Worm (Caenorhabditis elegans) whole organism, mixed stage, embryonic: ENCODE results near the gene F54F7.14.

Experiments used
- M03D4.4 ChIP-seq: sonication (generic microtip); optimal IDR thresholded peaks from 2 replicates; lab custom pipeline; 2017; ENCODE audit warnings: mild to moderate bottlenecking, missing genetic modification characterization, missing compliant biosample characterization
- bed-3 ChIP-seq: fragments of 200-800 bp; sonication (Bioruptor generic); optimal IDR thresholded peaks from 3 replicates; lab custom pipeline; 2018; ENCODE audit warnings: mild to moderate bottlenecking, missing genetic modification characterization, moderate library complexity, missing compliant biosample characterization
- blmp-1 ChIP-seq: fragments of 150-350 bp; optimal IDR thresholded peaks from 2 replicates; lab custom pipeline; 2014; ENCODE audit warnings: missing biosample characterization, missing genetic modification characterization
- ceh-39 ChIP-seq: fragments of 150-350 bp; optimal IDR thresholded peaks from 2 replicates; lab custom pipeline; 2014; ENCODE audit warnings: missing biosample characterization, missing genetic modification characterization
- ceh-43 ChIP-seq: fragments of 200-800 bp; sonication (Bioruptor generic); optimal IDR thresholded peaks from 2 replicates; lab custom pipeline; 2018; ENCODE audit warnings: mild to moderate bottlenecking, missing genetic modification characterization, moderate library complexity, missing compliant biosample characterization
- ceh-83 ChIP-seq: fragments of 200-800 bp; sonication (Bioruptor generic); optimal IDR thresholded peaks from 2 replicates; lab custom pipeline; 2018; ENCODE audit warnings: mild to moderate bottlenecking, missing genetic modification characterization, missing compliant biosample characterization
- cnd-1 ChIP-seq: fragments of 200-800 bp; sonication (Bioruptor generic); optimal IDR thresholded peaks from 2 replicates; lab custom pipeline; 2018; ENCODE audit warnings: mild to moderate bottlenecking, missing genetic modification characterization, missing compliant biosample characterization
- drap-1 ChIP-seq: fragments of 200-800 bp; sonication (Bioruptor generic); optimal IDR thresholded peaks from 3 replicates; lab custom pipeline; 2018; ENCODE audit warnings: mild to moderate bottlenecking, missing genetic modification characterization, missing compliant biosample characterization
- elt-1 ChIP-seq: sonication (generic microtip); optimal IDR thresholded peaks from 2 replicates; lab custom pipeline; 2017; ENCODE audit warnings: missing genetic modification characterization, mild to moderate bottlenecking, missing compliant biosample characterization, antibody characterized with exemption, moderate library complexity, borderline replicate concordance; ENCODE audit not compliant: insufficient read depth
- flh-1 ChIP-seq: fragments of 200-800 bp; sonication (Bioruptor generic); optimal IDR thresholded peaks from 2 replicates; lab custom pipeline; 2018; ENCODE audit warnings: mild to moderate bottlenecking, missing genetic modification characterization, moderate library complexity, missing compliant biosample characterization
- ham-2 ChIP-seq: fragments of 200-800 bp; sonication (Bioruptor generic); optimal IDR thresholded peaks from 2 replicates; lab custom pipeline; 2018; ENCODE audit warnings: mild to moderate bottlenecking, missing genetic modification characterization, missing compliant biosample characterization
- hlh-1 ChIP-seq: fragments of 150-350 bp; optimal IDR thresholded peaks from 2 replicates; lab custom pipeline; 2014; ENCODE audit warnings: missing biosample characterization, missing genetic modification reagents, missing genetic modification characterization
- lin-13 ChIP-seq: fragments of 150-350 bp; optimal IDR thresholded peaks from 2 replicates; lab custom pipeline; 2014; ENCODE audit warnings: missing biosample characterization, missing genetic modification characterization
- lin-32 ChIP-seq: fragments of 200-800 bp; sonication (Bioruptor generic); optimal IDR thresholded peaks from 2 replicates; lab custom pipeline; 2018; ENCODE audit warnings: mild to moderate bottlenecking, missing genetic modification characterization, missing compliant biosample characterization
- lsy-2 ChIP-seq: fragments of 150-350 bp; optimal IDR thresholded peaks from 2 replicates; lab custom pipeline; 2014; ENCODE audit warnings: missing biosample characterization, missing genetic modification characterization
- mab-5 ChIP-seq: fragments of 150-350 bp; optimal IDR thresholded peaks from 2 replicates; lab custom pipeline; 2014; ENCODE audit warnings: missing biosample characterization, missing genetic modification characterization
- mep-1 ChIP-seq: fragments of 150-350 bp; optimal IDR thresholded peaks from 2 replicates; lab custom pipeline; 2017; ENCODE audit warnings: missing biosample characterization, missing genetic modification reagents, missing genetic modification characterization, inconsistent platforms
- mls-2 ChIP-seq: sonication (generic microtip); optimal IDR thresholded peaks from 2 replicates; lab custom pipeline; 2016; ENCODE audit warnings: mild to moderate bottlenecking, missing genetic modification characterization, moderate library complexity, missing compliant biosample characterization
- nhr-12 ChIP-seq: fragments of 150-350 bp; optimal IDR thresholded peaks from 2 replicates; lab custom pipeline; 2014; ENCODE audit warnings: missing biosample characterization, missing genetic modification characterization
- nhr-2 ChIP-seq: fragments of 150-350 bp; optimal IDR thresholded peaks from 2 replicates; lab custom pipeline; 2014; ENCODE audit warnings: missing biosample characterization, missing genetic modification characterization
- nhr-237 ChIP-seq: fragments of 150-350 bp; optimal IDR thresholded peaks from 2 replicates; lab custom pipeline; 2014; ENCODE audit warnings: missing biosample characterization, missing genetic modification characterization
- nhr-28 ChIP-seq: fragments of 150-350 bp; optimal IDR thresholded peaks from 2 replicates; lab custom pipeline; 2014; ENCODE audit warnings: missing biosample characterization, missing genetic modification characterization
- nhr-76 ChIP-seq: sonication (generic microtip); optimal IDR thresholded peaks from 2 replicates; lab custom pipeline; 2017; ENCODE audit warnings: missing biosample characterization, missing genetic modification characterization
- pha-4 ChIP-seq: fragments of 150-350 bp; optimal IDR thresholded peaks from 2 replicates; lab custom pipeline; 2018; ENCODE audit warnings: missing biosample characterization, missing genetic modification reagents, missing genetic modification characterization
- sem-2 ChIP-seq: fragments of 200-800 bp; sonication (Bioruptor generic); optimal IDR thresholded peaks from 2 replicates; lab custom pipeline; 2018; ENCODE audit warnings: mild to moderate bottlenecking, missing genetic modification characterization, missing compliant biosample characterization
- snpc-4 ChIP-seq: fragments of 150-350 bp; optimal IDR thresholded peaks from 2 replicates; lab custom pipeline; 2014; ENCODE audit warnings: missing biosample characterization, missing genetic modification characterization
- sptf-1 ChIP-seq: sonication (generic microtip); optimal IDR thresholded peaks from 2 replicates; lab custom pipeline; 2017; ENCODE audit warnings: mild to moderate bottlenecking, missing genetic modification characterization, moderate library complexity, missing compliant biosample characterization
- tbx-8 ChIP-seq: fragments of 200-800 bp; sonication (Bioruptor generic); optimal IDR thresholded peaks from 2 replicates; lab custom pipeline; 2018; ENCODE audit warnings: mild to moderate bottlenecking, missing genetic modification characterization, moderate library complexity, missing compliant biosample characterization
- unc-120 ChIP-seq: sonication (generic microtip); optimal IDR thresholded peaks from 2 replicates; lab custom pipeline; 2017; ENCODE audit warnings: missing genetic modification characterization, missing compliant biosample characterization; ENCODE audit not compliant: poor library complexity, severe bottlenecking
- unc-39 ChIP-seq: fragments of 150-350 bp; optimal IDR thresholded peaks from 2 replicates; lab custom pipeline; 2014; ENCODE audit warnings: missing biosample characterization, missing genetic modification characterization
- unc-62 ChIP-seq: fragments of 150-350 bp; optimal IDR thresholded peaks from 2 replicates; lab custom pipeline; 2014; ENCODE audit warnings: missing biosample characterization, missing genetic modification reagents, missing genetic modification characterization
- ztf-11 ChIP-seq: fragments of 150-350 bp; optimal IDR thresholded peaks from 2 replicates; lab custom pipeline; 2014; ENCODE audit warnings: missing biosample characterization, missing genetic modification characterization

The F54F7.14 gene

DNA sequence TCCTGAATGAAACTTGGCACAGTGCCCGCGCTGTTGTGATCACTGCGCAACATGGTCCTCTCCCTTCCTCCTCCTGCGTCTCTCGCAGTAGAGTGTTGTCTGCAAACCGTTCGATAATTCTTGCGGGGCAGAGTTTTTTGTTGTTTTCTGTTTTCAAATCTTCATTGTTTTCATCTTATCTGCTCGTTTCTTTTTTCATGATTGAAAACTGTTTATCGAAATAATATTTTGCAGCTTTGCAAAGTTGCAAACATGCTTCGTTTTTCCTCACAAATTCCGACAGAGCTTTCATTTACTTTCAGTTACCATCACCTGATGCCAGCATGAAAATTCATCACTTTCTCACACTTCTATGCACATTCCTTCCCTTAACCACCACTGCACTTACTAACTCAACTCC, 6.5 kb downstream of the F54F7.14 start, which contains the start of gene mes-1:
Gene mes-1 (plus strand): TSS at position 301 of the 400 bp plus-strand sequence.
- TF ChIP-seq lin-32: no peak
- no peak for TF ChIP-seq bed-3 (GFP tag; lab: Kevin White, UChicago)
- no peak for TF ChIP-seq unc-39
- no peak for TF ChIP-seq tbx-8
- TF ChIP-seq ceh-43 (GFP tag; lab: Kevin White, UChicago): no peak
- TF ChIP-seq unc-120: no peak
- TF ChIP-seq M03D4.4 (tag; lab: Kevin White, UChicago): no peak
- no peak for TF ChIP-seq hlh-1 (tag; lab: Kevin White, UChicago)
- no peak for TF ChIP-seq ztf-11 (tag; lab: Kevin White, UChicago)
- no peak for TF ChIP-seq blmp-1 (tag; lab: Kevin White, UChicago)
- TF ChIP-seq nhr-76 (tag; lab: Kevin White, UChicago): no peak
- no peak for TF ChIP-seq ceh-83 (GFP tag; lab: Kevin White, UChicago)
- no peak for TF ChIP-seq ceh-39 (tag; lab: Kevin White, UChicago)
- no peak for TF ChIP-seq lin-13 (tag; lab: Kevin White, UChicago)
- no peak for TF ChIP-seq sem-2 (GFP tag; lab: Kevin White, UChicago)
- TF ChIP-seq lsy-2 (tag; lab: Kevin White, UChicago): no peak

DNA sequence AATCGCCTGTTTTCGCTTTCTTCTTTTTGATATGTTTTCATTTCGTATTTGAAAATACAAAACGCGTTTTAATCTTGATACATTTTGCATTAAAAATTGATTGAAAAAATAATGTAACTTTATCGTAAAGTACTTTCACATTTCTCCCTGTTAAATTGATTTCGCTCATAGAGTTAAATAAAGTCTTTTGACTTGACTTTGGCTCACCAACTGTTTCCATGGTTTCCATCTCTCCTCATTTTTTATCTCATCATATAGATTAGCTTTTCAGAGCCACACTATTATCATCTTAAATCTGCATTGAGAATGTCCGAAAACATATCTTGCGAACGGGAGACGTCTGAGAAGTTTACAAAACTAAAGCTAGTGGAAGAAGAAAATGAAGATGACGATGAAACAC, 12.6 kb downstream of the F54F7.14 start, which contains the start of gene F54F7.10:
Gene F54F7.10 (plus strand): TSS at position 301 of the 400 bp plus-strand sequence.
- TF ChIP-seq sptf-1 (tag; lab: Kevin White, UChicago) (no peak), sem-2 (GFP tag; lab: Kevin White, UChicago) (no peak), unc-39 (no peak), nhr-28 (tag; lab: Kevin White, UChicago) (no peak), mep-1 (no peak), blmp-1 (tag; lab: Kevin White, UChicago) (no peak), bed-3 (GFP tag; lab: Kevin White, UChicago) (no peak), ham-2 (GFP tag; lab: Kevin White, UChicago) (no peak), mab-5 (no peak), M03D4.4 (tag; lab: Kevin White, UChicago) (no peak), ceh-39 (tag; lab: Kevin White, UChicago) (no peak), mls-2 (tag; lab: Kevin White, UChicago) (no peak), lsy-2 (tag; lab: Kevin White, UChicago) (no peak), nhr-76 (tag; lab: Kevin White, UChicago) (no peak), unc-62 (GFP tag; lab: Kevin White, UChicago) (no peak), nhr-237 (no peak)

ce11 chrX:11865083-11865482, 14.4 kb downstream of the F54F7.14 start, which contains the start of gene F54F7.6:
Gene F54F7.6 (plus strand): TSS chrX:11865383.
- TF ChIP-seq unc-39 (no peak), mls-2 (tag; lab: Kevin White, UChicago) (no peak), M03D4.4 (tag; lab: Kevin White, UChicago) (no peak), ham-2 (GFP tag; lab: Kevin White, UChicago) (no peak), blmp-1 (tag; lab: Kevin White, UChicago) (no peak), unc-120 (no peak), nhr-12 (tag; lab: Kevin White, UChicago) (no peak), nhr-2 (tag; lab: Kevin White, UChicago) (no peak), ceh-39 (tag; lab: Kevin White, UChicago) (no peak), ceh-43 (GFP tag; lab: Kevin White, UChicago) (no peak), lsy-2 (tag; lab: Kevin White, UChicago) (no peak), unc-62 (GFP tag; lab: Kevin White, UChicago) (no peak), pha-4 (tag; lab: Kevin White, UChicago) (no peak), ztf-11 (tag; lab: Kevin White, UChicago) (no peak), elt-1 (tag; lab: Kevin White, UChicago) (no peak), mep-1 (no peak), bed-3 (GFP tag; lab: Kevin White, UChicago) (no peak)

DNA sequence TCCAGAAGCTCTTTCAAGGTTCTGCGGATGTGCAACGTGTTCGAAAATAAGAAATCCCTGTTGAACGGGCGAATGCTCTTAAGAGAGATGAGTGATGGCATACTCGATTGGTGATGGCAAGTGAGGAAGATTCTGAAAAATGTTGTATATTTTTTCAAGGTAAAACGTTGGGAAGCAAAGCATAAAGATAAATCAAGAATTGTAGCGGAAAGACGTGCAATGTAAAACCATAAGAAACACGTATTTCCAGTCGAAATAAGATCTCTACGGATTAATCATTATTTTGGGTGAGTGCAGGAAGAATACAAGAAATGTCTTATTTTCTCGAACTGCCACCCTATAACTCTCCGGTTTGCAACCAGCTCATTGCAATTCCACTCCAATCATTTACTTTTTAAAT, 18.6 kb downstream of the F54F7.14 start, which contains the start of gene dot-1.2:
Gene dot-1.2 (minus strand): TSS at position 101 of the 400 bp plus-strand sequence.
- TF ChIP-seq lsy-2 (tag; lab: Kevin White, UChicago): no peak
- no peak for TF ChIP-seq mls-2 (tag; lab: Kevin White, UChicago)
- no peak for TF ChIP-seq nhr-28 (tag; lab: Kevin White, UChicago)
- no peak for TF ChIP-seq cnd-1 (tag; lab: Kevin White, UChicago)
- TF ChIP-seq snpc-4 (tag; lab: Kevin White, UChicago): no peak
- TF ChIP-seq ham-2 (GFP tag; lab: Kevin White, UChicago): no peak
- no peak for TF ChIP-seq flh-1 (GFP tag; lab: Kevin White, UChicago)
- TF ChIP-seq drap-1 (GFP tag; lab: Kevin White, UChicago): no peak
- TF ChIP-seq mep-1: no peak
- no peak for TF ChIP-seq ztf-11 (tag; lab: Kevin White, UChicago)
- TF ChIP-seq lin-13 (tag; lab: Kevin White, UChicago): no peak
- TF ChIP-seq nhr-76 (tag; lab: Kevin White, UChicago): no peak
- TF ChIP-seq nhr-12 (tag; lab: Kevin White, UChicago): no peak
- no peak for TF ChIP-seq nhr-2 (tag; lab: Kevin White, UChicago)
- TF ChIP-seq sptf-1 (tag; lab: Kevin White, UChicago): no peak
- TF ChIP-seq unc-120: no peak
- no peak for TF ChIP-seq pha-4 (tag; lab: Kevin White, UChicago)
